Worm (Caenorhabditis elegans) whole organism, young adult: ENCODE data around the gene kin-9.

Source experiments
- B0035.1 ChIP-seq: sonication (generic microtip); optimal IDR thresholded peaks from 2 replicates; lab custom pipeline; 2016; ENCODE audit warnings: missing genetic modification characterization, mild to moderate bottlenecking, missing compliant biosample characterization, missing genotype, missing genetic modification reagents
- C17E4.6 ChIP-seq: fragments of 200-800 bp; sonication (Bioruptor generic); IDR thresholded peaks from 2 replicates; pipeline ENCODE4 v1.3.6; 2022; ENCODE audit warnings: missing genetic modification reagents, missing genetic modification characterization, missing compliant biosample characterization
- D2030.7 ChIP-seq: fragments of 200-800 bp; sonication (Bioruptor generic); IDR thresholded peaks from 2 replicates; pipeline ENCODE4 v1.3.6; 2022; ENCODE audit warnings: missing genetic modification reagents, missing genetic modification characterization, missing compliant biosample characterization
- F10E7.11 ChIP-seq: sonication (generic microtip); optimal IDR thresholded peaks from 2 replicates; lab custom pipeline; 2017; ENCODE audit warnings: mild to moderate bottlenecking, missing genetic modification characterization, moderate library complexity, missing compliant biosample characterization
- F33H1.4 ChIP-seq: fragments of 200-800 bp; sonication (Bioruptor generic); IDR thresholded peaks from 2 replicates; pipeline ENCODE4 v1.3.6; 2022; ENCODE audit warnings: missing genetic modification reagents, missing genetic modification characterization, missing compliant biosample characterization
- T26A5.8 ChIP-seq: sonication (generic microtip); optimal IDR thresholded peaks from 2 replicates; lab custom pipeline; 2016; ENCODE audit warnings: missing genetic modification characterization, missing compliant biosample characterization
- Y53G8AR.9 ChIP-seq: fragments of 200-800 bp; sonication (Bioruptor generic); conservative IDR thresholded peaks from 2 replicates; pipeline ENCODE4 v1.3.6; 2022; ENCODE audit warnings: missing genetic modification reagents, missing genetic modification characterization, missing compliant biosample characterization
- Y56A3A.18 ChIP-seq: fragments of 200-800 bp; sonication (Bioruptor generic); IDR thresholded peaks from 2 replicates; pipeline ENCODE4 v1.3.6; 2022; ENCODE audit warnings: missing genetic modification reagents, missing genetic modification characterization, missing compliant biosample characterization
- Y79H2A.3 ChIP-seq: fragments of 200-800 bp; sonication (Bioruptor generic); conservative IDR thresholded peaks from 2 replicates; pipeline ENCODE4 v1.3.6; 2022; ENCODE audit warnings: missing genetic modification reagents, missing genetic modification characterization, missing compliant biosample characterization
- Y95B8A.8 ChIP-seq: fragments of 200-800 bp; sonication (Bioruptor generic); IDR thresholded peaks from 2 replicates; pipeline ENCODE4 v1.3.6; 2022; ENCODE audit warnings: missing genetic modification reagents, missing genetic modification characterization, missing compliant biosample characterization
- akir-1 ChIP-seq: fragments of 200-800 bp; sonication (Bioruptor generic); optimal IDR thresholded peaks from 2 replicates; lab custom pipeline; 2018; ENCODE audit warnings: mild to moderate bottlenecking, missing genetic modification characterization, moderate library complexity, missing compliant biosample characterization
- aptf-3 ChIP-seq: fragments of 200-800 bp; sonication (Bioruptor generic); IDR thresholded peaks from 2 replicates; pipeline ENCODE4 v1.3.6; 2022; ENCODE audit warnings: missing genetic modification characterization, missing compliant biosample characterization
- atf-7 ChIP-seq: sonication (generic microtip); optimal IDR thresholded peaks from 2 replicates; lab custom pipeline; 2017; ENCODE audit warnings: mild to moderate bottlenecking, missing genetic modification characterization, missing compliant biosample characterization
- cebp-1 ChIP-seq, 2 experiments: fragments of 200-800 bp in 1 of 2; sonication (Bioruptor generic) in 1 of 2; sonication (generic microtip) in 1 of 2; IDR thresholded peaks in 1 of 2; optimal IDR thresholded peaks in 1 of 2; 2 replicates each; pipeline versions ENCODE4 v1.3.6 to Lab custom; 2017 to 2022; ENCODE audit warnings: missing compliant biosample characterization in 2 of 2, missing genetic modification characterization in 2 of 2, mild to moderate bottlenecking in 1 of 2, missing genetic modification reagents in 1 of 2, moderate library complexity in 1 of 2
- cebp-2 ChIP-seq: fragments of 200-800 bp; sonication (Bioruptor generic); IDR thresholded peaks from 2 replicates; pipeline ENCODE4 v1.3.6; 2022; ENCODE audit warnings: missing genetic modification characterization, missing compliant biosample characterization
- ceh-79 ChIP-seq: sonication (generic microtip); optimal IDR thresholded peaks from 2 replicates; lab custom pipeline; 2017; ENCODE audit warnings: mild to moderate bottlenecking, missing genetic modification characterization, missing compliant biosample characterization
- dpff-1 ChIP-seq: sonication (generic microtip); optimal IDR thresholded peaks from 2 replicates; lab custom pipeline; 2017; ENCODE audit warnings: mild to moderate bottlenecking, missing genetic modification characterization, missing compliant biosample characterization
- efl-1 ChIP-seq: fragments of 150-350 bp; optimal IDR thresholded peaks from 2 replicates; lab custom pipeline; 2014; ENCODE audit warnings: missing biosample characterization, missing genetic modification reagents, missing genetic modification characterization
- ets-4 ChIP-seq: fragments of 200-800 bp; sonication (Bioruptor generic); optimal IDR thresholded peaks from 2 replicates; lab custom pipeline; 2018; ENCODE audit warnings: mild to moderate bottlenecking, missing genetic modification characterization, missing compliant biosample characterization
- him-1 ChIP-seq: sonication (generic microtip); optimal IDR thresholded peaks from 2 replicates; lab custom pipeline; 2016; ENCODE audit warnings: missing genotype, missing genetic modification reagents, missing genetic modification characterization, missing compliant biosample characterization
- hlh-26 ChIP-seq: fragments of 200-800 bp; sonication (Bioruptor generic); conservative IDR thresholded peaks from 2 replicates; pipeline ENCODE4 v1.3.6; 2022; ENCODE audit warnings: missing genetic modification reagents, missing genetic modification characterization, missing compliant biosample characterization
- hsf-1 ChIP-seq: fragments of 200-800 bp; sonication (Bioruptor generic); IDR thresholded peaks from 2 replicates; pipeline ENCODE4 v1.3.6; 2022; ENCODE audit warnings: missing genetic modification reagents, missing genetic modification characterization, missing compliant biosample characterization
- lag-1 ChIP-seq: fragments of 200-800 bp; sonication (Bioruptor generic); IDR thresholded peaks from 2 replicates; pipeline ENCODE4 v1.3.6; 2022; ENCODE audit warnings: missing genetic modification reagents, missing genetic modification characterization, missing compliant biosample characterization
- lir-1 ChIP-seq: fragments of 200-800 bp; sonication (Bioruptor generic); conservative IDR thresholded peaks from 2 replicates; pipeline ENCODE4 v1.3.6; 2022; ENCODE audit warnings: missing genetic modification reagents, missing genetic modification characterization, missing compliant biosample characterization
- madf-3 ChIP-seq: fragments of 200-800 bp; sonication (Bioruptor generic); IDR thresholded peaks from 2 replicates; pipeline ENCODE4 v1.3.6; 2022; ENCODE audit warnings: missing genetic modification reagents, missing genetic modification characterization, missing compliant biosample characterization
- mcd-1 ChIP-seq: fragments of 200-800 bp; sonication (Bioruptor generic); IDR thresholded peaks from 2 replicates; pipeline ENCODE4 v1.3.6; 2022; ENCODE audit warnings: missing genetic modification reagents, missing genetic modification characterization, missing compliant biosample characterization
- mel-28 ChIP-seq: sonication (generic microtip); optimal IDR thresholded peaks from 2 replicates; lab custom pipeline; 2016; ENCODE audit warnings: borderline replicate concordance, mild to moderate bottlenecking, missing genetic modification characterization, missing compliant biosample characterization
- nfyb-1 ChIP-seq: fragments of 200-800 bp; sonication (Bioruptor generic); IDR thresholded peaks from 2 replicates; pipeline ENCODE4 v1.3.6; 2022; ENCODE audit warnings: missing genetic modification reagents, missing genetic modification characterization, missing compliant biosample characterization
- nhr-27 ChIP-seq: fragments of 200-800 bp; sonication (Bioruptor generic); optimal IDR thresholded peaks from 2 replicates; lab custom pipeline; 2018; ENCODE audit warnings: mild to moderate bottlenecking, missing genetic modification characterization, moderate library complexity, missing compliant biosample characterization
- pbrm-1 ChIP-seq: fragments of 200-800 bp; sonication (Bioruptor generic); IDR thresholded peaks from 2 replicates; pipeline ENCODE4 v1.3.6; 2022; ENCODE audit warnings: missing genetic modification reagents, missing genetic modification characterization, missing compliant biosample characterization
- rec-8 ChIP-seq, 2 experiments: sonication (generic microtip); optimal IDR thresholded peaks; 2 replicates each; lab custom pipeline; 2016; ENCODE audit warnings: mild to moderate bottlenecking in 2 of 2, missing genetic modification characterization in 2 of 2, missing genetic modification reagents in 2 of 2, missing genotype in 2 of 2, missing biosample characterization in 1 of 2, missing compliant biosample characterization in 1 of 2, moderate library complexity in 1 of 2
- repo-1 ChIP-seq: sonication (generic microtip); optimal IDR thresholded peaks from 2 replicates; lab custom pipeline; 2017; ENCODE audit warnings: mild to moderate bottlenecking, missing genetic modification characterization, missing compliant biosample characterization
- snpc-1.1 ChIP-seq: sonication (generic microtip); optimal IDR thresholded peaks from 2 replicates; lab custom pipeline; 2017; ENCODE audit warnings: missing genetic modification characterization, mild to moderate bottlenecking, missing compliant biosample characterization, antibody characterized with exemption, moderate library complexity, missing genotype, missing genetic modification reagents; ENCODE audit not compliant: insufficient read depth
- snpc-3.4 ChIP-seq: sonication (generic microtip); optimal IDR thresholded peaks from 2 replicates; lab custom pipeline; 2017; ENCODE audit warnings: missing genetic modification characterization, mild to moderate bottlenecking, missing compliant biosample characterization, antibody characterized with exemption, moderate library complexity, missing genotype, missing genetic modification reagents
- somi-1 ChIP-seq: fragments of 200-800 bp; sonication (Bioruptor generic); optimal IDR thresholded peaks from 2 replicates; lab custom pipeline; 2018; ENCODE audit warnings: mild to moderate bottlenecking, missing genetic modification characterization, missing compliant biosample characterization
- tbx-9 ChIP-seq: sonication (generic microtip); optimal IDR thresholded peaks from 2 replicates; lab custom pipeline; 2016; ENCODE audit warnings: borderline replicate concordance, missing genetic modification characterization, inconsistent platforms, missing compliant biosample characterization
- tlf-1 ChIP-seq: fragments of 200-800 bp; sonication (Bioruptor generic); optimal IDR thresholded peaks from 2 replicates; lab custom pipeline; 2018; ENCODE audit warnings: mild to moderate bottlenecking, missing genetic modification characterization, missing compliant biosample characterization
- unc-130 ChIP-seq: sonication (generic microtip); optimal IDR thresholded peaks from 2 replicates; lab custom pipeline; 2016; ENCODE audit warnings: missing genetic modification reagents, missing genetic modification characterization, missing compliant biosample characterization
- zfh-2 ChIP-seq: fragments of 200-800 bp; sonication (Bioruptor generic); conservative IDR thresholded peaks from 2 replicates; pipeline ENCODE4 v1.3.6; 2022; ENCODE audit warnings: missing genetic modification reagents, missing genetic modification characterization, missing compliant biosample characterization
- zim-3 ChIP-seq: sonication (generic microtip); optimal IDR thresholded peaks from 2 replicates; lab custom pipeline; 2017; ENCODE audit warnings: mild to moderate bottlenecking, missing genetic modification characterization, moderate library complexity, missing compliant biosample characterization
- ztf-22 ChIP-seq: fragments of 200-800 bp; sonication (Bioruptor generic); optimal IDR thresholded peaks from 2 replicates; lab custom pipeline; 2018; ENCODE audit warnings: mild to moderate bottlenecking, missing genetic modification characterization, moderate library complexity, missing compliant biosample characterization
- ztf-6 ChIP-seq: fragments of 200-800 bp; sonication (Bioruptor generic); IDR thresholded peaks from 2 replicates; pipeline ENCODE4 v1.3.6; 2022; ENCODE audit warnings: missing genetic modification reagents, missing genetic modification characterization, missing compliant biosample characterization

kin-9 gene

ce11 chrX:8432361-8432760, at the start of gene kin-9:
Gene kin-9, plus strand, starts transcription at chrX:8432661.
- TF ChIP-seq hsf-1 (GFP tag; lab: Robert Waterston, UW) (no peak), unc-130 (no peak)

ce11 chrX:8384642-8385181, 47.7 kb upstream of the kin-9 start, which contains the start of gene F41D9.2:
Gene F41D9.2, minus strand, starts transcription at chrX:8384945.
- TF ChIP-seq mcd-1 (GFP tag; lab: Robert Waterston, UW) (no peak), zfh-2 (GFP tag; lab: Robert Waterston, UW) (peak; percentile 29; the same call in 1 of the 2 replicates)
- TF ChIP-seq, all 124 proteins: peak for 1

DNA sequence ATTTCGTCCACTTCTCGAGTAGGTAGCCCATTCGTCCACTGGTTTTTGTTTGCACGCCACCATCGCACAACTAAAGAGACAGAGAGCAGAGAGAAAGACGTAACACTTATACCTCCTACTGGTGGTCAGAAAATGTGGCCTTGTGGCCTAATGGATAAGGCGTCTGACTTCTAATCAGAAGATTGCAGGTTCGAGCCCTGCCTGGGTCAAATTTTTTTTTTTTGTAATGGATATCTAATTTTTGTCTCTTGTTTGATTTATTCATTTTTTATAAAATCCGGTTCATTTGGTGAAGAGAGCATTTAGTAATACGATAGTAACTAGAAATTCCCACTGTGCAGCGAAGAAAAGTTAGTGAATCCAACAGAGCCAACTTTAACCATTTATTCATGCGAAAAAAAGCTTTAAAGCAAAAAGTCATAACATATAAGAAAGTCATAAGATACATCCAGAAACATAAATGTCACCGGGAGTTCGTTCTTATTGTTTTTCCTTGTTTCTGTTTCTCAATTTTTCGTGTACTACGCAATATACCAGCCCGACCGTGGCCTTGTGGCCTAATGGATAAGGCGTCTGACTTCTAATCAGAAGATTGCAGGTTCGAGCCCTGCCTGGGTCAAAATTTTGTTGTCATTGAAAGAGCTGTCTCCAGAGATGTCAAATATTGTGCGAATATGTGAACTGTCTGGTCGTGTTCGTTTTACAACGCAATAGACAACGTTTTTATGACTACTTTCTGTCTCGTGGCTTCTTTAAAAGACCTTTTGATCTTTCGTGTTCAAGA, 46.2 kb upstream of the kin-9 start:
- TF ChIP-seq cebp-1 (GFP tag; IDR thresholded peaks at IDR 0.05; lab: Robert Waterston, UW) = peak; percentile 46; the same call in 1 of the 2 replicates
- TF ChIP-seq cebp-1 (tag; optimal IDR thresholded peaks at IDR 0.05; lab: Kevin White, UChicago) = peak; percentile 29
- no peak for TF ChIP-seq mel-28 (tag; lab: Kevin White, UChicago)
- no peak for TF ChIP-seq Y79H2A.3
- TF ChIP-seq somi-1 (GFP tag; lab: Kevin White, UChicago) = peak; percentile 18
- TF ChIP-seq cebp-2 (GFP tag; lab: Robert Waterston, UW) = no peak
- no peak for TF ChIP-seq tlf-1 (GFP tag; lab: Kevin White, UChicago)
- no peak for TF ChIP-seq Y95B8A.8
- TF ChIP-seq him-1 (tag; lab: Kevin White, UChicago) = no peak
- no peak for TF ChIP-seq zfh-2 (GFP tag; lab: Robert Waterston, UW)
- no peak for TF ChIP-seq aptf-3 (GFP tag; lab: Robert Waterston, UW)
- TF ChIP-seq atf-7 (tag; lab: Kevin White, UChicago) = no peak
- TF ChIP-seq D2030.7 (GFP tag; lab: Robert Waterston, UW) = peak; percentile 44
- TF ChIP-seq repo-1 (tag; lab: Kevin White, UChicago) = no peak
- no peak for TF ChIP-seq madf-3
- no peak for TF ChIP-seq F33H1.4
- TF ChIP-seq akir-1 (GFP tag; lab: Kevin White, UChicago) = no peak
- no peak for TF ChIP-seq Y56A3A.18
- no peak for TF ChIP-seq hlh-26 (GFP tag; lab: Robert Waterston, UW)
- no peak for TF ChIP-seq rec-8 (tag; optimal IDR thresholded peaks at IDR 0.05; lab: Kevin White, UChicago)
- no peak for TF ChIP-seq ets-4 (GFP tag; lab: Kevin White, UChicago)
- TF ChIP-seq C17E4.6 (GFP tag; lab: Robert Waterston, UW) = no peak
- TF ChIP-seq T26A5.8 (tag; lab: Kevin White, UChicago) = no peak
- no peak for TF ChIP-seq tbx-9 (tag; lab: Kevin White, UChicago)
- peak; percentile 45 for TF ChIP-seq snpc-3.4 (tag; lab: Kevin White, UChicago)
- TF ChIP-seq dpff-1 (tag; lab: Kevin White, UChicago) = no peak
- no peak for TF ChIP-seq efl-1 (GFP tag; lab: Kevin White, UChicago)
- peak; percentile 88 for TF ChIP-seq pbrm-1 (GFP tag; lab: Robert Waterston, UW)
- no peak for TF ChIP-seq ztf-6 (GFP tag; lab: Robert Waterston, UW)
- peak; percentile 43 for TF ChIP-seq snpc-1.1 (tag; lab: Kevin White, UChicago)
- no peak for TF ChIP-seq lag-1 (GFP tag; lab: Robert Waterston, UW)
- TF ChIP-seq ztf-22 (GFP tag; lab: Kevin White, UChicago) = no peak
- no peak for TF ChIP-seq B0035.1
- TF ChIP-seq F10E7.11 (tag; lab: Kevin White, UChicago) = no peak
- TF ChIP-seq zim-3 (tag; lab: Kevin White, UChicago) = peak; percentile 55
- no peak for TF ChIP-seq Y53G8AR.9 (GFP tag; lab: Robert Waterston, UW)
- TF ChIP-seq nhr-27 (tag; lab: Kevin White, UChicago) = no peak
- no peak for TF ChIP-seq ceh-79 (tag; lab: Kevin White, UChicago)
- TF ChIP-seq nfyb-1 (GFP tag; lab: Robert Waterston, UW) = peak; percentile 62
- TF ChIP-seq lir-1 (GFP tag; lab: Robert Waterston, UW) = 0 out of 2 replicates have a peak, but pooled peaks have one; percentile 34
